Fruit fly (Drosophila melanogaster): Measurements from ENCODE around the gene p38c.

p38c gene

DNA sequence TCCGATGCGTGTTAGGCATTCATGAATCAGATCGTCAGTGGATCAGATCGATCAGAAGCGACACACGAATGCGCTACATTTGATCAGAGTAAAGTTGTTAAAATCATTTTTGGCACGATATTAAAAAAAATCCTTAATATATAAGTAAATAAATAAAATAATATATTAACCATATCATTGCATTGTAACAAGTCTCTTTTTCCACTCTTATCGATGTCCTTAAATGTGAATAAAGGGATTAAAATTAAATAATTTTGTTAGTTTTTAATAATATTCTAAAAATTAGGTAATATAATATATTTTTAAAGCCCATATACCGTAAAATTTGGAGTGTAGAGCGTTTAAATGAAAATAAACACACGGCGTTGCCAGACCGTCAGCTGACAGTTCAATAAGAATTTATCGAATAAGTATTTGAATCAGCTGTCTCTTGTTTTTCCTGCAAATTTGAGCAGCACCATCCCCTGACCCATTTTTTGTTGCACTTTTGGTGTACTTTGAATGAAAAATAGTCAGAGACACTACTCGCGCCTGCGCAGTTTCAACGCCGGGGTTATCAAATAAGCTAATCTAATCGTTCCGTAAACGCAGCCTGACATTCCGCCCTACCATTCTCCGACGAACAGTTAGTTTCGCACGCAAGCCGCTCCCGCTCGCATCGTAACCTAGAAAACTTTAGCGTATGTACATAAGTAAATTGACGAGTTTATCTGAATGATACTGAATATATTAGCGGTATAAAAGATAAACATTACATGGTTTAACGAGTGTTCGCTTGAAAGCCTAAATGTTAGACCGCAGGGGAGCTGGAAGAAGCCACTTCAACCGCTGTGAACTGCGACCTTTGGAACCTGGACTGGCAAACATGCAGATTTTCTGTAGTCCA, 2.2 kb upstream of the p38c start, which contains the start of the genes p38a and CG6178 (continued):
- peak; percentile 84 for TF ChIP-seq lbe (GFP tag; optimal IDR thresholded peaks at IDR 0.05)
- TF ChIP-seq ase (GFP tag; IDR thresholded peaks at IDR 0.05) = peak; percentile 96
- TF ChIP-seq gem (tag; optimal IDR thresholded peaks at IDR 0.05) = peak; percentile 99
- TF ChIP-seq CG31388 (GFP tag; optimal IDR thresholded peaks at IDR 0.05) = peak; percentile 63
- peak; percentile 95 for TF ChIP-seq Ada2b (GFP tag; IDR thresholded peaks at IDR 0.05)
- TF ChIP-seq wor (GFP tag; IDR thresholded peaks at IDR 0.05) = peak; percentile 96
- peak; percentile 84 for TF ChIP-seq cato (GFP tag; optimal IDR thresholded peaks at IDR 0.05; ENCODE audit: borderline replicate concordance)
- peak; percentile 96 for TF ChIP-seq Xrp1 (GFP tag; IDR thresholded peaks at IDR 0.05)
- TF ChIP-seq Vsx1 (GFP tag; optimal IDR thresholded peaks at IDR 0.05) = peak; percentile 89
- no peak for TF ChIP-seq Tbp (GFP tag; optimal IDR thresholded peaks at IDR 0.05)
- peak; percentile 95 for TF ChIP-seq CG6765 (GFP tag; optimal IDR thresholded peaks at IDR 0.05)
- peak; percentile 94 for TF ChIP-seq nom (GFP tag; optimal IDR thresholded peaks at IDR 0.05)
- TF ChIP-seq Bdp1 (GFP tag; optimal IDR thresholded peaks at IDR 0.05) = peak; percentile 33
- peak; percentile 36 for TF ChIP-seq CG8944 (GFP tag; optimal IDR thresholded peaks at IDR 0.05)
- TF ChIP-seq C15 (GFP tag; IDR thresholded peaks at IDR 0.05) = peak; percentile 95
- peak; percentile 88 for TF ChIP-seq CG4404 (GFP tag; IDR thresholded peaks at IDR 0.05)
- TF ChIP-seq HHEX (GFP tag; optimal IDR thresholded peaks at IDR 0.05) = peak; percentile 97
- peak; percentile 78 for TF ChIP-seq YL-1 (GFP tag; optimal IDR thresholded peaks at IDR 0.05)
- peak; percentile 63 for TF ChIP-seq Dref (GFP tag; IDR thresholded peaks at IDR 0.05)
- peak; percentile 97 for TF ChIP-seq CG11085 (GFP tag; IDR thresholded peaks at IDR 0.05)
- TF ChIP-seq fd96Cb (tag; optimal IDR thresholded peaks at IDR 0.05) = peak; percentile 98
- peak; percentile 72 for TF ChIP-seq mam (GFP tag; optimal IDR thresholded peaks at IDR 0.05)
- peak; percentile 83 for TF ChIP-seq CG18476 (GFP tag; optimal IDR thresholded peaks at IDR 0.05)
- peak; percentile 69 for TF ChIP-seq CG4854 (GFP tag; optimal IDR thresholded peaks at IDR 0.05)
- TF ChIP-seq Scr (GFP tag; IDR thresholded peaks at IDR 0.05; ENCODE audit: partially characterized antibody) = 0 out of 2 replicates have a peak, but pooled peaks have one; percentile 14
- peak; percentile 94 for TF ChIP-seq cas (GFP tag; IDR thresholded peaks at IDR 0.05)
- no peak for TF ChIP-seq CG42726 (GFP tag; IDR thresholded peaks at IDR 0.05; ENCODE audit: partially characterized antibody)
- peak; percentile 98 for TF ChIP-seq CG12391 (tag; optimal IDR thresholded peaks at IDR 0.05)
- peak; percentile 84 for TF ChIP-seq mirr (GFP tag; optimal IDR thresholded peaks at IDR 0.05)
- TF ChIP-seq CG9727 (GFP tag; optimal IDR thresholded peaks at IDR 0.05) = peak; percentile 98
- peak; percentile 97 for TF ChIP-seq Aef1 (GFP tag; IDR thresholded peaks at IDR 0.05)
- peak; percentile 98 for TF ChIP-seq CG32532 (GFP tag; IDR thresholded peaks at IDR 0.05)
- peak; percentile 95 for TF ChIP-seq ap (GFP tag; IDR thresholded peaks at IDR 0.05)
- peak; percentile 97 for TF ChIP-seq stc (GFP tag; IDR thresholded peaks at IDR 0.05)
- TF ChIP-seq CG7745 (tag; optimal IDR thresholded peaks at IDR 0.05) = peak; percentile 35
- peak; percentile 88 for TF ChIP-seq CG8281 (tag; optimal IDR thresholded peaks at IDR 0.05)
- TF ChIP-seq CG1832 (GFP tag; optimal IDR thresholded peaks at IDR 0.05) = no peak
- peak; percentile 97 for TF ChIP-seq CG3847 (GFP tag; IDR thresholded peaks at IDR 0.05)
- peak; percentile 94 for TF ChIP-seq D19B (GFP tag; optimal IDR thresholded peaks at IDR 0.05)
- peak; percentile 51 for TF ChIP-seq Antp (GFP tag; optimal IDR thresholded peaks at IDR 0.05)
- no peak for TF ChIP-seq hb (GFP tag; IDR thresholded peaks at IDR 0.05; ENCODE audit: partially characterized antibody)
- peak; percentile 99 for TF ChIP-seq Ptx1 (GFP tag; IDR thresholded peaks at IDR 0.05)
- TF ChIP-seq z (GFP tag; IDR thresholded peaks at IDR 0.05) = peak; percentile 43; the same call in 1 of the 3 replicates
- TF ChIP-seq twi (tag; optimal IDR thresholded peaks at IDR 0.05) = peak; percentile 95
- peak; percentile 96 for TF ChIP-seq BtbVII (GFP tag; optimal IDR thresholded peaks at IDR 0.05)
- peak; percentile 85 for TF ChIP-seq CG12071 (GFP tag; optimal IDR thresholded peaks at IDR 0.05)
- no peak for TF ChIP-seq CG1792 (GFP tag; optimal IDR thresholded peaks at IDR 0.05)
- TF ChIP-seq ranshi (GFP tag; IDR thresholded peaks at IDR 0.05) = peak; percentile 97
- TF ChIP-seq Dip2 (GFP tag; IDR thresholded peaks at IDR 0.05) = peak; percentile 56

All from whole organism, embryonic.